Worm (Caenorhabditis elegans) whole organism, young adult: ENCODE data around the gene F45G2.9.

Experiments used
- B0035.1 ChIP-seq: sonication (generic microtip); optimal IDR thresholded peaks from 2 replicates; lab custom pipeline; 2016; ENCODE audit warnings: missing genetic modification characterization, mild to moderate bottlenecking, missing compliant biosample characterization, missing genotype, missing genetic modification reagents
- D2030.7 ChIP-seq: fragments of 200-800 bp; sonication (Bioruptor generic); IDR thresholded peaks from 2 replicates; pipeline ENCODE4 v1.3.6; 2022; ENCODE audit warnings: missing genetic modification reagents, missing genetic modification characterization, missing compliant biosample characterization
- F23B12.7 ChIP-seq: sonication (generic microtip); optimal IDR thresholded peaks from 2 replicates; lab custom pipeline; 2017; ENCODE audit warnings: missing genetic modification characterization, mild to moderate bottlenecking, missing compliant biosample characterization, antibody characterized with exemption, moderate library complexity; ENCODE audit not compliant: insufficient read depth
- F52B5.7 ChIP-seq: sonication (generic microtip); optimal IDR thresholded peaks from 2 replicates; lab custom pipeline; 2016; ENCODE audit warnings: mild to moderate bottlenecking, missing genetic modification characterization, missing compliant biosample characterization
- F57A8.1 ChIP-seq: fragments of 200-800 bp; sonication (Bioruptor generic); optimal IDR thresholded peaks from 2 replicates; lab custom pipeline; 2018; ENCODE audit warnings: mild to moderate bottlenecking, missing genetic modification characterization, moderate library complexity, missing compliant biosample characterization
- K12H6.12 ChIP-seq: fragments of 200-800 bp; sonication (Bioruptor generic); optimal IDR thresholded peaks from 2 replicates; lab custom pipeline; 2018; ENCODE audit warnings: mild to moderate bottlenecking, missing genetic modification characterization, missing compliant biosample characterization
- Y53G8AR.9 ChIP-seq: fragments of 200-800 bp; sonication (Bioruptor generic); conservative IDR thresholded peaks from 2 replicates; pipeline ENCODE4 v1.3.6; 2022; ENCODE audit warnings: missing genetic modification reagents, missing genetic modification characterization, missing compliant biosample characterization
- Y79H2A.3 ChIP-seq: fragments of 200-800 bp; sonication (Bioruptor generic); conservative IDR thresholded peaks from 2 replicates; pipeline ENCODE4 v1.3.6; 2022; ENCODE audit warnings: missing genetic modification reagents, missing genetic modification characterization, missing compliant biosample characterization
- ZK185.1 ChIP-seq: sonication (generic microtip); optimal IDR thresholded peaks from 2 replicates; lab custom pipeline; 2016; ENCODE audit warnings: mild to moderate bottlenecking, missing genetic modification characterization, missing compliant biosample characterization; ENCODE audit not compliant: poor library complexity, severe bottlenecking
- akir-1 ChIP-seq: fragments of 200-800 bp; sonication (Bioruptor generic); optimal IDR thresholded peaks from 2 replicates; lab custom pipeline; 2018; ENCODE audit warnings: mild to moderate bottlenecking, missing genetic modification characterization, moderate library complexity, missing compliant biosample characterization
- aptf-2 ChIP-seq: fragments of 200-800 bp; sonication (Bioruptor generic); conservative IDR thresholded peaks from 2 replicates; pipeline ENCODE4 v1.3.6; 2022; ENCODE audit warnings: missing genetic modification reagents, missing genetic modification characterization, missing compliant biosample characterization
- atf-7 ChIP-seq: sonication (generic microtip); optimal IDR thresholded peaks from 2 replicates; lab custom pipeline; 2017; ENCODE audit warnings: mild to moderate bottlenecking, missing genetic modification characterization, missing compliant biosample characterization
- attf-5 ChIP-seq: fragments of 200-800 bp; sonication (Bioruptor generic); optimal IDR thresholded peaks from 2 replicates; lab custom pipeline; 2018; ENCODE audit warnings: mild to moderate bottlenecking, missing genetic modification characterization, missing compliant biosample characterization
- bed-1 ChIP-seq: fragments of 200-800 bp; sonication (Bioruptor generic); IDR thresholded peaks from 2 replicates; pipeline ENCODE4 v1.3.6; 2022; ENCODE audit warnings: missing genetic modification reagents, missing genetic modification characterization, missing compliant biosample characterization
- bed-2 ChIP-seq: fragments of 200-800 bp; sonication (Bioruptor generic); IDR thresholded peaks from 2 replicates; pipeline ENCODE4 v1.3.6; 2022; ENCODE audit warnings: missing genetic modification reagents, missing genetic modification characterization, missing compliant biosample characterization
- ceh-40 ChIP-seq: fragments of 200-800 bp; sonication (Bioruptor generic); IDR thresholded peaks from 2 replicates; pipeline ENCODE4 v1.3.6; 2022; ENCODE audit warnings: missing genetic modification characterization, missing compliant biosample characterization
- hlh-12 ChIP-seq: sonication (generic microtip); optimal IDR thresholded peaks from 2 replicates; lab custom pipeline; 2016; ENCODE audit warnings: missing genetic modification characterization, missing compliant biosample characterization
- hlh-26 ChIP-seq: fragments of 200-800 bp; sonication (Bioruptor generic); conservative IDR thresholded peaks from 2 replicates; pipeline ENCODE4 v1.3.6; 2022; ENCODE audit warnings: missing genetic modification reagents, missing genetic modification characterization, missing compliant biosample characterization
- hmg-1.2 ChIP-seq: fragments of 200-800 bp; sonication (Bioruptor generic); IDR thresholded peaks from 2 replicates; pipeline ENCODE4 v1.3.6; 2022; ENCODE audit warnings: missing genetic modification reagents, missing genetic modification characterization, missing compliant biosample characterization
- hsf-1 ChIP-seq: fragments of 200-800 bp; sonication (Bioruptor generic); IDR thresholded peaks from 2 replicates; pipeline ENCODE4 v1.3.6; 2022; ENCODE audit warnings: missing genetic modification reagents, missing genetic modification characterization, missing compliant biosample characterization
- lin-26 ChIP-seq: fragments of 200-800 bp; sonication (Bioruptor generic); IDR thresholded peaks from 2 replicates; pipeline ENCODE4 v1.3.6; 2022; ENCODE audit warnings: missing genetic modification reagents, missing genetic modification characterization, missing compliant biosample characterization
- lin-35 ChIP-seq, 3 experiments: fragments of 150-350 bp in 2 of 3; sonication (generic microtip) in 1 of 3; optimal IDR thresholded peaks; 2 replicates each; lab custom pipeline; 2014 to 2018; ENCODE audit warnings: missing biosample characterization in 3 of 3, missing genetic modification characterization in 3 of 3, missing genetic modification reagents in 3 of 3
- lin-54 ChIP-seq: fragments of 200-800 bp; sonication (Bioruptor generic); optimal IDR thresholded peaks from 2 replicates; lab custom pipeline; 2018; ENCODE audit warnings: mild to moderate bottlenecking, missing genetic modification characterization, missing compliant biosample characterization
- lir-1 ChIP-seq: fragments of 200-800 bp; sonication (Bioruptor generic); conservative IDR thresholded peaks from 2 replicates; pipeline ENCODE4 v1.3.6; 2022; ENCODE audit warnings: missing genetic modification reagents, missing genetic modification characterization, missing compliant biosample characterization
- lsy-27 ChIP-seq: sonication (generic microtip); optimal IDR thresholded peaks from 2 replicates; lab custom pipeline; 2017; ENCODE audit warnings: missing genetic modification characterization, mild to moderate bottlenecking, missing compliant biosample characterization, antibody characterized with exemption, missing genotype, borderline replicate concordance; ENCODE audit not compliant: insufficient read depth
- madf-6 ChIP-seq: fragments of 200-800 bp; sonication (Bioruptor generic); IDR thresholded peaks from 2 replicates; pipeline ENCODE4 v1.3.6; 2022; ENCODE audit warnings: missing genetic modification reagents, missing genetic modification characterization, missing compliant biosample characterization
- mel-28 ChIP-seq: sonication (generic microtip); optimal IDR thresholded peaks from 2 replicates; lab custom pipeline; 2016; ENCODE audit warnings: borderline replicate concordance, mild to moderate bottlenecking, missing genetic modification characterization, missing compliant biosample characterization
- nfyb-1 ChIP-seq: fragments of 200-800 bp; sonication (Bioruptor generic); IDR thresholded peaks from 2 replicates; pipeline ENCODE4 v1.3.6; 2022; ENCODE audit warnings: missing genetic modification reagents, missing genetic modification characterization, missing compliant biosample characterization
- nhr-120 ChIP-seq: fragments of 200-800 bp; sonication (Bioruptor generic); IDR thresholded peaks from 2 replicates; pipeline ENCODE4 v1.3.6; 2022; ENCODE audit warnings: missing genetic modification characterization, missing compliant biosample characterization
- nhr-27 ChIP-seq: fragments of 200-800 bp; sonication (Bioruptor generic); optimal IDR thresholded peaks from 2 replicates; lab custom pipeline; 2018; ENCODE audit warnings: mild to moderate bottlenecking, missing genetic modification characterization, moderate library complexity, missing compliant biosample characterization
- nhr-90 ChIP-seq: sonication (generic microtip); optimal IDR thresholded peaks from 2 replicates; lab custom pipeline; 2016; ENCODE audit warnings: missing genotype, mild to moderate bottlenecking, missing genetic modification characterization, missing compliant biosample characterization
- pbrm-1 ChIP-seq: fragments of 200-800 bp; sonication (Bioruptor generic); IDR thresholded peaks from 2 replicates; pipeline ENCODE4 v1.3.6; 2022; ENCODE audit warnings: missing genetic modification reagents, missing genetic modification characterization, missing compliant biosample characterization
- rec-8 ChIP-seq, 2 experiments: sonication (generic microtip); optimal IDR thresholded peaks; 2 replicates each; lab custom pipeline; 2016; ENCODE audit warnings: mild to moderate bottlenecking in 2 of 2, missing genetic modification characterization in 2 of 2, missing genetic modification reagents in 2 of 2, missing genotype in 2 of 2, missing biosample characterization in 1 of 2, missing compliant biosample characterization in 1 of 2, moderate library complexity in 1 of 2
- repo-1 ChIP-seq: sonication (generic microtip); optimal IDR thresholded peaks from 2 replicates; lab custom pipeline; 2017; ENCODE audit warnings: mild to moderate bottlenecking, missing genetic modification characterization, missing compliant biosample characterization
- tbp1 ChIP-seq: fragments of 200-800 bp; sonication (Bioruptor generic); optimal IDR thresholded peaks from 2 replicates; lab custom pipeline; 2018; ENCODE audit warnings: mild to moderate bottlenecking, missing genetic modification characterization, missing compliant biosample characterization
- zfh-2 ChIP-seq: fragments of 200-800 bp; sonication (Bioruptor generic); conservative IDR thresholded peaks from 2 replicates; pipeline ENCODE4 v1.3.6; 2022; ENCODE audit warnings: missing genetic modification reagents, missing genetic modification characterization, missing compliant biosample characterization
- zim-3 ChIP-seq: sonication (generic microtip); optimal IDR thresholded peaks from 2 replicates; lab custom pipeline; 2017; ENCODE audit warnings: mild to moderate bottlenecking, missing genetic modification characterization, moderate library complexity, missing compliant biosample characterization
- ztf-18 ChIP-seq: sonication (generic microtip); optimal IDR thresholded peaks from 2 replicates; lab custom pipeline; 2016; ENCODE audit warnings: missing genotype, mild to moderate bottlenecking, missing genetic modification characterization, missing compliant biosample characterization

The F45G2.9 gene

ce11 chrIII:13446865-13447264, 10.1 kb upstream of the F45G2.9 start:
- TF ChIP-seq hsf-1: peak; percentile 91

ce11 chrIII:13439415-13439814, 2.7 kb upstream of the F45G2.9 start, which contains the start of gene ciao-2B:
Gene ciao-2B (minus strand): TSS chrIII:13439544.
- TF ChIP-seq lin-35 (GFP tag; optimal IDR thresholded peaks at IDR 0.05; lab: Kevin White, UChicago) (peak in 1 of 3 experiments; percentile 64), lin-54 (GFP tag; lab: Kevin White, UChicago) (peak; percentile 39), mel-28 (tag; lab: Kevin White, UChicago) (no peak), repo-1 (no peak), hsf-1 (0 out of 2 replicates have a peak, but pooled peaks have one; percentile 11)

- TF ChIP-seq hlh-26 (GFP tag; lab: Robert Waterston, UW): no peak
- TF ChIP-seq ceh-40 (GFP tag; lab: Robert Waterston, UW): no peak
- no peak for TF ChIP-seq zfh-2
- no peak for TF ChIP-seq lin-54 (GFP tag; lab: Kevin White, UChicago)
- TF ChIP-seq Y79H2A.3 (GFP tag; lab: Robert Waterston, UW): no peak
- no peak for TF ChIP-seq ztf-18
- no peak for TF ChIP-seq F57A8.1 (GFP tag; lab: Kevin White, UChicago)
- TF ChIP-seq nfyb-1 (GFP tag; lab: Robert Waterston, UW): no peak
- no peak for TF ChIP-seq K12H6.12 (tag; lab: Kevin White, UChicago)
- no peak for TF ChIP-seq pbrm-1 (GFP tag; lab: Robert Waterston, UW)
- TF ChIP-seq nhr-120 (GFP tag; lab: Robert Waterston, UW): no peak
- no peak for TF ChIP-seq F52B5.7 (tag; lab: Kevin White, UChicago)
- TF ChIP-seq D2030.7 (GFP tag; lab: Robert Waterston, UW): no peak
These were observed 1.2 kb downstream of the F45G2.9 start, which contains the start of gene F45G2.8 for ce11 chrIII:13435570-13435969. Gene F45G2.8 (minus strand): TSS chrIII:13435670.

ce11 chrIII:13434404-13434803, 2.3 kb downstream of the F45G2.9 start, which contains the start of gene F45G2.7:
Gene F45G2.7 (minus strand): TSS chrIII:13434504.
- TF ChIP-seq atf-7 (no peak), lir-1 (GFP tag; lab: Robert Waterston, UW) (no peak), akir-1 (no peak), B0035.1 (tag; lab: Kevin White, UChicago) (no peak)
- TF ChIP-seq, all 124 proteins: peak for 0

- TF ChIP-seq aptf-2 (GFP tag; lab: Robert Waterston, UW) (no peak), attf-5 (no peak), F23B12.7 (tag; lab: Kevin White, UChicago) (no peak)
These were observed 6.6 kb downstream of the F45G2.9 start, which contains the start of gene trf-1 for ce11 chrIII:13430162-13430561. Gene trf-1 (plus strand): TSS chrIII:13430462.

DNA sequence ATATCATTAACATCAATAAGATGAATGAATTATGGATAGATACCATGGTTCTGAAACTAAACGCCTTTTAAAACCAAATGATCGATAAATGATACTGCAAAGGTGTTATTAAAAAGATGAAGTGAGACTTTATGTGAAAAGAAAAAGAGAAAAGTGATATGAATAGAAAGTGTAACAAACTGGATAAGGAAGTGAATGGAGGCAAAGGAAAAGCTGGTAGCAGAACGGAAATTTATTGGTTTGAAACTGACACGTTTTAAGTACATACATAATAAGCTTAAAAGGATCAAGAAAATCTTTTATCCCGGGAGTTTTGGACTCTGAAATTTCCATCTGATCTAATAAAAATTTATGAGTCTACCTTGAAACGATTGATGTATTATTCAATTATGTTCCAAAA, 7.1 kb downstream of the F45G2.9 start, which contains the start of gene bli-5:
Gene bli-5, minus strand, starts transcription at position 101 of the 400 bp plus-strand sequence.
- TF ChIP-seq hlh-12 (tag; lab: Kevin White, UChicago) (no peak), Y53G8AR.9 (GFP tag; lab: Robert Waterston, UW) (no peak), repo-1 (no peak), lir-1 (GFP tag; lab: Robert Waterston, UW) (no peak), pbrm-1 (GFP tag; lab: Robert Waterston, UW) (no peak), madf-6 (GFP tag; lab: Robert Waterston, UW) (no peak), zim-3 (tag; lab: Kevin White, UChicago) (no peak), K12H6.12 (tag; lab: Kevin White, UChicago) (no peak), hmg-1.2 (GFP tag; lab: Robert Waterston, UW) (no peak), bed-1 (GFP tag; lab: Robert Waterston, UW) (no peak), D2030.7 (GFP tag; lab: Robert Waterston, UW) (no peak), tbp1 (GFP tag; lab: Kevin White, UChicago) (no peak), nhr-27 (tag; lab: Kevin White, UChicago) (no peak), lin-26 (GFP tag; lab: Robert Waterston, UW) (no peak), nhr-90 (no peak), ZK185.1 (tag; lab: Kevin White, UChicago) (no peak), rec-8 (tag; optimal IDR thresholded peaks at IDR 0.05; lab: Kevin White, UChicago) (no peak), bed-2 (GFP tag; lab: Robert Waterston, UW) (no peak), lsy-27 (no peak)
